Fruit fly (Drosophila melanogaster): ENCODE results near the gene Spn28Dc.

The Spn28Dc gene

dm6 chr2L:7960581-7961530 is 46.2 kb downstream of the Spn28Dc start:
- TF ChIP-seq CG7101 (tag; optimal IDR thresholded peaks at IDR 0.05) (peak; percentile 89), Crg-1 (GFP tag; optimal IDR thresholded peaks at IDR 0.05) (peak; percentile 90), CG12768 (GFP tag; optimal IDR thresholded peaks at IDR 0.05) (peak; percentile 94), Clk (GFP tag; optimal IDR thresholded peaks at IDR 0.05) (peak; percentile 49), tj (GFP tag; optimal IDR thresholded peaks at IDR 0.05) (peak; percentile 72), ovo (GFP tag; optimal IDR thresholded peaks at IDR 0.05) (peak; percentile 94), CG14711 (tag; optimal IDR thresholded peaks at IDR 0.05) (peak; percentile 75), pad (GFP tag; optimal IDR thresholded peaks at IDR 0.05) (peak; percentile 79), CG5204 (GFP tag; optimal IDR thresholded peaks at IDR 0.05) (peak; percentile 61), cnc (optimal IDR thresholded peaks at IDR 0.05) (no peak), cic (GFP tag; optimal IDR thresholded peaks at IDR 0.05) (peak; percentile 97), bab1 (GFP tag; optimal IDR thresholded peaks at IDR 0.05) (no peak), CG7045 (GFP tag; optimal IDR thresholded peaks at IDR 0.05) (peak; percentile 85), toe (GFP tag; optimal IDR thresholded peaks at IDR 0.05) (peak; percentile 5), Mnt (GFP tag; optimal IDR thresholded peaks at IDR 0.05) (peak; percentile 75), CG11617 (GFP tag; optimal IDR thresholded peaks at IDR 0.05) (peak; percentile 83), Hr96 (GFP tag; optimal IDR thresholded peaks at IDR 0.05) (no peak), CG1620 (GFP tag; optimal IDR thresholded peaks at IDR 0.05) (peak; percentile 34), CG33017 (tag; optimal IDR thresholded peaks at IDR 0.05) (peak; percentile 84), kay (GFP tag; ENCODE audit: borderline replicate concordance) (peak; percentile 98)

dm6 chr2L:7957068-7957868 is 49.7 kb downstream of the Spn28Dc start:
- TF ChIP-seq CG7045 (GFP tag; optimal IDR thresholded peaks at IDR 0.05), result no peak
- no peak for TF ChIP-seq CG1620 (GFP tag; optimal IDR thresholded peaks at IDR 0.05)
- TF ChIP-seq cnc (optimal IDR thresholded peaks at IDR 0.05), result no peak
- no peak for TF ChIP-seq CG12768 (GFP tag; optimal IDR thresholded peaks at IDR 0.05)
- TF ChIP-seq CG14711 (tag; optimal IDR thresholded peaks at IDR 0.05), result no peak
- TF ChIP-seq CG11617 (GFP tag; optimal IDR thresholded peaks at IDR 0.05), result no peak
- no peak for TF ChIP-seq CG5204 (GFP tag; optimal IDR thresholded peaks at IDR 0.05)
- no peak for TF ChIP-seq Crg-1 (GFP tag; optimal IDR thresholded peaks at IDR 0.05)
- TF ChIP-seq CG33017 (tag; optimal IDR thresholded peaks at IDR 0.05), result no peak
- TF ChIP-seq Hr96 (GFP tag; optimal IDR thresholded peaks at IDR 0.05), result no peak
- TF ChIP-seq CG7101 (tag; optimal IDR thresholded peaks at IDR 0.05), result no peak
- no peak for TF ChIP-seq kay (GFP tag; ENCODE audit: borderline replicate concordance)
- no peak for TF ChIP-seq tj (GFP tag; optimal IDR thresholded peaks at IDR 0.05)
- TF ChIP-seq Mnt (GFP tag; optimal IDR thresholded peaks at IDR 0.05), result no peak

- TF ChIP-seq CG11617 (GFP tag; optimal IDR thresholded peaks at IDR 0.05), result no peak
- peak; percentile 1 for TF ChIP-seq CG12768 (GFP tag; optimal IDR thresholded peaks at IDR 0.05)
Measured at dm6 chr2L:7956310-7957067, 50.5 kb downstream of the Spn28Dc start.

- TF ChIP-seq CG12768 (GFP tag; optimal IDR thresholded peaks at IDR 0.05) (no peak), cnc (optimal IDR thresholded peaks at IDR 0.05) (no peak)
Measured at dm6 chr2L:7954588-7954987, 52.4 kb downstream of the Spn28Dc start.

Measured in whole organism, adult.